Fruit fly (Drosophila melanogaster) whole organism, embryonic: ENCODE data around the gene Pif1.

Source experiments
- Aef1 ChIP-seq: fragments of 200-800 bp; sonication (Bioruptor generic); IDR thresholded peaks from 3 replicates; pipeline ENCODE4 v1.3.6; 2022; ENCODE audit warnings: missing biosample characterization, missing genetic modification characterization
- B-H2 ChIP-seq: fragments of 200-800 bp; sonication (Bioruptor generic); optimal IDR thresholded peaks from 2 replicates; lab custom pipeline; 2018; ENCODE audit warnings: missing biosample characterization, mild to moderate bottlenecking, missing genetic modification characterization
- CG10366 ChIP-seq: fragments of 200-800 bp; sonication (Bioruptor generic); IDR thresholded peaks from 2 replicates; pipeline ENCODE4 v1.3.6; 2022; ENCODE audit warnings: missing biosample characterization, missing genetic modification characterization
- CG11085 ChIP-seq: fragments of 200-800 bp; sonication (Bioruptor generic); IDR thresholded peaks from 2 replicates; pipeline ENCODE4 v1.3.6; 2022; ENCODE audit warnings: missing biosample characterization, missing genetic modification characterization
- CG11456 ChIP-seq: fragments of 200-800 bp; sonication (Bioruptor generic); IDR thresholded peaks from 3 replicates; pipeline ENCODE4 v1.3.6; 2022; ENCODE audit warnings: missing biosample characterization, missing genetic modification characterization
- CG11560 ChIP-seq: fragments of 200-800 bp; sonication (Bioruptor generic); IDR thresholded peaks from 3 replicates; pipeline ENCODE4 v1.3.6; 2022; ENCODE audit warnings: missing biosample characterization, missing genetic modification characterization
- CG11723 ChIP-seq: fragments of 200-800 bp; sonication (Bioruptor generic); optimal IDR thresholded peaks from 2 replicates; lab custom pipeline; 2017; ENCODE audit warnings: missing biosample characterization, mild to moderate bottlenecking, missing genetic modification characterization
- CG1233 ChIP-seq: fragments of 200-800 bp; sonication (Bioruptor generic); optimal IDR thresholded peaks from 4 replicates; lab custom pipeline; 2018; ENCODE audit warnings: missing biosample characterization, mild to moderate bottlenecking, missing genetic modification characterization
- CG13287 ChIP-seq: fragments of 200-800 bp; sonication (Bioruptor generic); IDR thresholded peaks from 2 replicates; pipeline ENCODE4 v1.3.6; 2022; ENCODE audit warnings: missing biosample characterization, missing genetic modification characterization; ENCODE audit not compliant: partially characterized antibody
- CG14710 ChIP-seq: fragments of 200-800 bp; sonication (Bioruptor generic); optimal IDR thresholded peaks from 3 replicates; lab custom pipeline; 2019; ENCODE audit warnings: missing biosample characterization, mild to moderate bottlenecking, missing genetic modification characterization, moderate library complexity
- CG15011 ChIP-seq: fragments of 200-800 bp; sonication (Bioruptor generic); optimal IDR thresholded peaks from 3 replicates; lab custom pipeline; 2018; ENCODE audit warnings: missing biosample characterization, mild to moderate bottlenecking, missing genetic modification characterization
- CG31365 ChIP-seq: fragments of 200-800 bp; sonication (Bioruptor generic); optimal IDR thresholded peaks from 2 replicates; lab custom pipeline; 2018; ENCODE audit warnings: missing biosample characterization, mild to moderate bottlenecking, missing genetic modification characterization
- CG31441 ChIP-seq: fragments of 200-800 bp; sonication (Bioruptor generic); IDR thresholded peaks from 2 replicates; pipeline ENCODE4 v1.3.6; 2022; ENCODE audit warnings: missing biosample characterization, missing genetic modification characterization
- CG3847 ChIP-seq: fragments of 200-800 bp; sonication (Bioruptor generic); IDR thresholded peaks from 2 replicates; pipeline ENCODE4 v1.3.6; 2022; ENCODE audit warnings: missing biosample characterization, missing genetic modification characterization
- CG6272 ChIP-seq: fragments of 200-800 bp; sonication (Bioruptor generic); IDR thresholded peaks from 2 replicates; pipeline ENCODE4 v1.3.6; 2022; ENCODE audit warnings: missing biosample characterization, missing genetic modification characterization
- CG7372 ChIP-seq: fragments of 200-800 bp; sonication (Bioruptor generic); IDR thresholded peaks from 2 replicates; pipeline ENCODE4 v1.3.6; 2022; ENCODE audit warnings: missing biosample characterization, missing genetic modification characterization
- CG7987 ChIP-seq: fragments of 200-800 bp; sonication (Bioruptor generic); optimal IDR thresholded peaks from 2 replicates; lab custom pipeline; 2018; ENCODE audit warnings: missing biosample characterization, mild to moderate bottlenecking, missing genetic modification characterization, moderate library complexity
- CG8281 ChIP-seq: fragments of 200-800 bp; sonication (Bioruptor generic); optimal IDR thresholded peaks from 2 replicates; lab custom pipeline; 2018; ENCODE audit warnings: missing biosample characterization, mild to moderate bottlenecking, missing genetic modification characterization, moderate library complexity
- CG8944 ChIP-seq: fragments of 200-800 bp; sonication (Bioruptor generic); optimal IDR thresholded peaks from 3 replicates; lab custom pipeline; 2016; ENCODE audit warnings: missing biosample characterization, missing genetic modification characterization
- CG9727 ChIP-seq: fragments of 200-800 bp; sonication (Bioruptor generic); optimal IDR thresholded peaks from 3 replicates; lab custom pipeline; 2017; ENCODE audit warnings: missing biosample characterization, mild to moderate bottlenecking, missing genetic modification characterization
- CTCF ChIP-seq: fragments of 200-800 bp; sonication (Bioruptor generic); optimal IDR thresholded peaks from 2 replicates; lab custom pipeline; 2017; ENCODE audit warnings: missing biosample characterization, mild to moderate bottlenecking, missing genetic modification characterization, moderate library complexity
- D19A ChIP-seq: fragments of 200-800 bp; optimal IDR thresholded peaks from 3 replicates; lab custom pipeline; 2019; ENCODE audit warnings: missing biosample characterization, mild to moderate bottlenecking, missing genetic modification characterization, moderate library complexity
- Ets65A ChIP-seq: fragments of 200-800 bp; sonication (Bioruptor generic); peaks from one replicate; lab custom pipeline; 2016; ENCODE audit warnings: missing biosample characterization, missing genetic modification characterization
- Fer2 ChIP-seq: fragments of 200-800 bp; sonication (Bioruptor generic); optimal IDR thresholded peaks from 2 replicates; lab custom pipeline; 2018; ENCODE audit warnings: missing biosample characterization, mild to moderate bottlenecking, missing genetic modification characterization, moderate library complexity
- H2.0 ChIP-seq: fragments of 200-800 bp; sonication (Bioruptor generic); IDR thresholded peaks from 2 replicates; pipeline ENCODE4 v1.3.6; 2022; ENCODE audit warnings: missing biosample characterization, missing genetic modification characterization
- Hey ChIP-seq: fragments of 200-800 bp; sonication (Bioruptor generic); optimal IDR thresholded peaks from 3 replicates; lab custom pipeline; 2018; ENCODE audit warnings: missing biosample characterization, mild to moderate bottlenecking, missing genetic modification characterization
- Hr3 ChIP-seq: fragments of 200-800 bp; sonication (Bioruptor generic); optimal IDR thresholded peaks from 3 replicates; lab custom pipeline; 2016; ENCODE audit warnings: missing biosample characterization, missing genetic modification characterization
- MBD-R2 ChIP-seq: fragments of 200-800 bp; sonication (Bioruptor generic); IDR thresholded peaks from 2 replicates; pipeline ENCODE4 v1.3.6; 2022; ENCODE audit warnings: missing biosample characterization, missing genetic modification characterization
- Tbp ChIP-seq: fragments of >200 bp; optimal IDR thresholded peaks from 2 replicates; lab custom pipeline; 2018; ENCODE audit warnings: missing biosample characterization, missing genetic modification characterization
- YL-1 ChIP-seq: fragments of 200-800 bp; sonication (Bioruptor generic); optimal IDR thresholded peaks from 3 replicates; lab custom pipeline; 2017; ENCODE audit warnings: missing biosample characterization, mild to moderate bottlenecking, missing genetic modification characterization
- ash1 ChIP-seq: fragments of 200-800 bp; sonication (Bioruptor generic); optimal IDR thresholded peaks from 2 replicates; lab custom pipeline; 2018; ENCODE audit warnings: missing biosample characterization, mild to moderate bottlenecking, missing genetic modification characterization
- cas ChIP-seq: fragments of 200-800 bp; sonication (Bioruptor generic); IDR thresholded peaks from 2 replicates; pipeline ENCODE4 v1.3.6; 2022; ENCODE audit warnings: missing biosample characterization, missing genetic modification characterization
- ci ChIP-seq: fragments of 200-800 bp; sonication (Bioruptor generic); IDR thresholded peaks from 3 replicates; pipeline ENCODE4 v1.3.6; 2022; ENCODE audit warnings: missing biosample characterization, missing genetic modification characterization
- gem ChIP-seq: fragments of 200-800 bp; sonication (Bioruptor generic); optimal IDR thresholded peaks from 2 replicates; lab custom pipeline; 2019; ENCODE audit warnings: missing biosample characterization, mild to moderate bottlenecking, missing genetic modification characterization, moderate library complexity
- gfzf ChIP-seq: fragments of 200-800 bp; sonication (Bioruptor generic); optimal IDR thresholded peaks from 2 replicates; lab custom pipeline; 2016; ENCODE audit warnings: missing biosample characterization, mild to moderate bottlenecking, missing genetic modification characterization, moderate library complexity
- h ChIP-seq: fragments of >200 bp; optimal IDR thresholded peaks from 2 replicates; lab custom pipeline; 2017
- hb ChIP-seq: fragments of 200-800 bp; sonication (Bioruptor generic); IDR thresholded peaks from 3 replicates; pipeline ENCODE4 v1.3.6; 2022; ENCODE audit warnings: missing biosample characterization, missing genetic modification characterization; ENCODE audit not compliant: partially characterized antibody
- maf-S ChIP-seq: fragments of 200-800 bp; sonication (Bioruptor generic); optimal IDR thresholded peaks from 2 replicates; lab custom pipeline; 2016; ENCODE audit warnings: missing biosample characterization, missing genetic modification characterization
- nerfin-2 ChIP-seq: fragments of 200-800 bp; sonication (Bioruptor generic); IDR thresholded peaks from 2 replicates; pipeline ENCODE4 v1.3.6; 2022; ENCODE audit warnings: missing biosample characterization, missing genetic modification characterization; ENCODE audit not compliant: partially characterized antibody
- pum ChIP-seq: fragments of 200-800 bp; sonication (Bioruptor generic); optimal IDR thresholded peaks from 2 replicates; lab custom pipeline; 2016; ENCODE audit warnings: missing biosample characterization, missing genetic modification characterization
- seq ChIP-seq: fragments of 200-800 bp; sonication (Bioruptor generic); IDR thresholded peaks from 2 replicates; pipeline ENCODE4 v1.3.6; 2022; ENCODE audit warnings: missing biosample characterization, missing genetic modification characterization
- sima ChIP-seq: fragments of 200-800 bp; sonication (Bioruptor generic); optimal IDR thresholded peaks from 2 replicates; lab custom pipeline; 2016; ENCODE audit warnings: missing biosample characterization, missing genetic modification characterization
- sisA ChIP-seq: fragments of 200-800 bp; sonication (Bioruptor generic); IDR thresholded peaks from 2 replicates; pipeline ENCODE4 v1.3.6; 2022; ENCODE audit warnings: missing biosample characterization, missing genetic modification characterization
- sob ChIP-seq: fragments of 200-800 bp; sonication (Bioruptor generic); IDR thresholded peaks from 2 replicates; pipeline ENCODE4 v1.3.6; 2022; ENCODE audit warnings: missing biosample characterization, missing genetic modification characterization
- tio ChIP-seq: fragments of 200-800 bp; sonication (Bioruptor generic); optimal IDR thresholded peaks from 2 replicates; lab custom pipeline; 2017; ENCODE audit warnings: missing biosample characterization, missing genetic modification characterization, inconsistent platforms
- tup ChIP-seq: fragments of 200-800 bp; sonication (Bioruptor generic); optimal IDR thresholded peaks from 2 replicates; lab custom pipeline; 2016; ENCODE audit warnings: missing biosample characterization, mild to moderate bottlenecking, missing genetic modification characterization, moderate library complexity
- twi ChIP-seq: fragments of 200-800 bp; optimal IDR thresholded peaks from 2 replicates; lab custom pipeline; 2019; ENCODE audit warnings: missing biosample characterization, mild to moderate bottlenecking, missing genetic modification characterization, moderate library complexity
- vvl ChIP-seq: fragments of 200-800 bp; sonication (Bioruptor generic); IDR thresholded peaks from 2 replicates; pipeline ENCODE4 v1.3.6; 2022; ENCODE audit warnings: missing biosample characterization, missing genetic modification characterization
- wek ChIP-seq: fragments of 200-800 bp; sonication (Bioruptor generic); optimal IDR thresholded peaks from 3 replicates; lab custom pipeline; 2018; ENCODE audit warnings: missing biosample characterization, mild to moderate bottlenecking, missing genetic modification characterization, moderate library complexity

The Pif1 gene

DNA sequence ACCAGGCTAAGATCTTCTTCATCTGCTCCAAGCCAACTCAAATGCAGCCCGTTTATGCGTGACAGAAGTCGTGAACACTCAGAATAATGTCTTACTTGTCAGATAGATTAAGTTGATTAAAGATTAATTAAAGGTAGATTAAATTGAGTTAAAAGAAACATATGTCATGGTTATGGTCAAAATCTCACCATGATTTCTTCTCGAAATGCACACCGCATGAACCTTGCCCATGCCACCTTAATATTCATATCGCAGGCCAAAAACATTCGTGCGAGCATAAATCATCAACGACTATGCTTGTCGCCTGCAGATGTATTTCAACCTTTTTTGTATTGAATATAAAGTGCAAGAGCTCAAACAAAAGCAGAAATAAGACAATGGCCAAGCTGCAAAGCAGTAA is 32.7 kb downstream of the Pif1 start (continued):
- TF ChIP-seq CG8281 (tag; lab: Kevin White, UChicago): peak; percentile 29
- TF ChIP-seq B-H2: no peak
- TF ChIP-seq hb (GFP tag; lab: Robert Waterston, UW): no peak
- no peak for TF ChIP-seq tup (GFP tag; lab: Kevin White, UChicago)
- no peak for TF ChIP-seq CG11723 (GFP tag; lab: Kevin White, UChicago)
- no peak for TF ChIP-seq sob (GFP tag; lab: Robert Waterston, UW)
- TF ChIP-seq gem (tag; lab: Kevin White, UChicago): peak; percentile 80
- TF ChIP-seq CG9727 (GFP tag; lab: Kevin White, UChicago): no peak
- TF ChIP-seq H2.0: peak; percentile 15; the same call in 1 of the 2 replicates
- no peak for TF ChIP-seq Fer2
- no peak for TF ChIP-seq CG3847 (GFP tag; lab: Robert Waterston, UW)
- TF ChIP-seq seq (GFP tag; lab: Robert Waterston, UW): peak; percentile 64; the same call in 1 of the 2 replicates
- TF ChIP-seq vvl (GFP tag; lab: Robert Waterston, UW): peak; percentile 85
- no peak for TF ChIP-seq sima (GFP tag; lab: Kevin White, UChicago)
- TF ChIP-seq CG31365 (tag; lab: Kevin White, UChicago): peak; percentile 34
- 0 out of 2 replicates have a peak, but pooled peaks have one; percentile 6 for TF ChIP-seq sisA
- TF ChIP-seq CG31441 (GFP tag; lab: Robert Waterston, UW): peak; percentile 69
- TF ChIP-seq YL-1: no peak
- peak; percentile 43 for TF ChIP-seq CTCF (GFP tag; lab: Kevin White, UChicago)
- peak; percentile 50 for TF ChIP-seq CG1233 (GFP tag; lab: Kevin White, UChicago)
- TF ChIP-seq CG15011: no peak
- TF ChIP-seq CG11560 (tag; lab: Robert Waterston, UW): 0 out of 3 replicates have a peak, but pooled peaks have one; percentile 33
- TF ChIP-seq CG14710 (tag; lab: Kevin White, UChicago): peak; percentile 37
- peak; percentile 6 for TF ChIP-seq wek (GFP tag; lab: Kevin White, UChicago)
- TF ChIP-seq maf-S (GFP tag; lab: Kevin White, UChicago): no peak
- TF ChIP-seq h (lab: Kevin White, UChicago): no peak
- TF ChIP-seq ci (GFP tag; lab: Robert Waterston, UW): peak; percentile 91
- TF ChIP-seq Hr3 (GFP tag; lab: Kevin White, UChicago): no peak
- TF ChIP-seq ash1 (GFP tag; lab: Kevin White, UChicago): no peak
- TF ChIP-seq CG11085 (GFP tag; lab: Robert Waterston, UW): no peak
- no peak for TF ChIP-seq gfzf (GFP tag; lab: Kevin White, UChicago)
- TF ChIP-seq CG10366: peak; percentile 59
- TF ChIP-seq twi (tag; lab: Kevin White, UChicago): no peak
- no peak for TF ChIP-seq CG7987 (GFP tag; lab: Kevin White, UChicago)
- peak; percentile 14 for TF ChIP-seq pum (GFP tag; lab: Kevin White, UChicago)
- 0 out of 2 replicates have a peak, but pooled peaks have one; percentile 14 for TF ChIP-seq CG7372 (GFP tag; lab: Robert Waterston, UW)
- no peak for TF ChIP-seq nerfin-2 (GFP tag; lab: Robert Waterston, UW)
- TF ChIP-seq Ets65A (GFP tag; lab: Kevin White, UChicago): peak; percentile 31
- TF ChIP-seq MBD-R2: no peak
- TF ChIP-seq CG13287: no peak
- peak; percentile 4 for TF ChIP-seq CG8944 (GFP tag; lab: Kevin White, UChicago)
- TF ChIP-seq tio (GFP tag; lab: Kevin White, UChicago): no peak
- TF ChIP-seq D19A: peak; percentile 31
- no peak for TF ChIP-seq CG11456 (GFP tag; lab: Robert Waterston, UW)
- no peak for TF ChIP-seq Tbp (GFP tag; lab: Kevin White, UChicago)
- no peak for TF ChIP-seq Aef1 (GFP tag; lab: Robert Waterston, UW)
- TF ChIP-seq Hey (tag; lab: Kevin White, UChicago): no peak
- TF ChIP-seq cas (GFP tag; lab: Robert Waterston, UW): no peak
- no peak for TF ChIP-seq CG6272 (GFP tag; lab: Robert Waterston, UW)
